Worm (Caenorhabditis elegans) whole organism, L3 larva: Measurements from ENCODE around the gene faah-1.

ENCODE experiments used
- R02D3.7 ChIP-seq: fragments of 150-350 bp; optimal IDR thresholded peaks from 2 replicates; lab custom pipeline; 2014; ENCODE audit warnings: missing biosample characterization, missing genetic modification characterization
- ZK546.5 ChIP-seq: sonication (generic microtip); optimal IDR thresholded peaks from 2 replicates; lab custom pipeline; 2017; ENCODE audit warnings: missing biosample characterization, missing genetic modification characterization
- ceh-16 ChIP-seq: sonication (generic microtip); optimal IDR thresholded peaks from 2 replicates; lab custom pipeline; 2017; ENCODE audit warnings: missing biosample characterization, missing genetic modification characterization
- ceh-28 ChIP-seq: fragments of 150-350 bp; optimal IDR thresholded peaks from 2 replicates; lab custom pipeline; 2014; ENCODE audit warnings: missing biosample characterization, missing genetic modification reagents, missing genetic modification characterization
- ceh-82 ChIP-seq: fragments of 150-350 bp; optimal IDR thresholded peaks from 2 replicates; lab custom pipeline; 2014; ENCODE audit warnings: missing biosample characterization, missing genetic modification characterization
- ceh-9 ChIP-seq: sonication (generic microtip); optimal IDR thresholded peaks from 2 replicates; lab custom pipeline; 2018; ENCODE audit warnings: missing biosample characterization, missing genetic modification characterization
- egl-5 ChIP-seq: fragments of 150-350 bp; optimal IDR thresholded peaks from 2 replicates; lab custom pipeline; 2017; ENCODE audit warnings: missing biosample characterization, missing genetic modification reagents, missing genetic modification characterization, inconsistent platforms
- elt-1 ChIP-seq: fragments of 150-350 bp; optimal IDR thresholded peaks from 2 replicates; lab custom pipeline; 2014; ENCODE audit warnings: missing biosample characterization, missing genetic modification characterization
- elt-2 ChIP-seq: sonication (generic microtip); optimal IDR thresholded peaks from 2 replicates; lab custom pipeline; 2016; ENCODE audit warnings: missing genetic modification reagents, mild to moderate bottlenecking, missing genetic modification characterization, missing compliant biosample characterization
- elt-3 ChIP-seq, 3 experiments: fragments of 150-350 bp in 1 of 3; sonication (generic microtip) in 2 of 3; optimal IDR thresholded peaks; 2 replicates in 2 of 3; 4 replicates in 1 of 3; lab custom pipeline; 2014 to 2017; ENCODE audit warnings: missing biosample characterization in 3 of 3, missing genetic modification characterization in 3 of 3
- fkh-10 ChIP-seq: sonication (generic microtip); optimal IDR thresholded peaks from 2 replicates; lab custom pipeline; 2017; ENCODE audit warnings: missing biosample characterization, missing genetic modification reagents, missing genetic modification characterization
- fos-1 ChIP-seq: fragments of 150-350 bp; optimal IDR thresholded peaks from 2 replicates; lab custom pipeline; 2014; ENCODE audit warnings: missing biosample characterization, missing genetic modification characterization
- jun-1 ChIP-seq: fragments of 150-350 bp; optimal IDR thresholded peaks from 2 replicates; lab custom pipeline; 2014; ENCODE audit warnings: missing biosample characterization, missing genetic modification reagents, missing genetic modification characterization
- lsy-12 ChIP-seq: sonication (generic microtip); optimal IDR thresholded peaks from 2 replicates; lab custom pipeline; 2016; ENCODE audit warnings: mild to moderate bottlenecking, missing genetic modification characterization, missing compliant biosample characterization
- mdl-1 ChIP-seq: fragments of 150-350 bp; optimal IDR thresholded peaks from 2 replicates; lab custom pipeline; 2014; ENCODE audit warnings: missing biosample characterization, missing genetic modification characterization
- nfya-1 ChIP-seq: sonication (generic microtip); optimal IDR thresholded peaks from 2 replicates; lab custom pipeline; 2017; ENCODE audit warnings: missing genetic modification characterization, mild to moderate bottlenecking, missing compliant biosample characterization, antibody characterized with exemption, moderate library complexity; ENCODE audit not compliant: insufficient read depth
- nhr-11 ChIP-seq: fragments of 150-350 bp; optimal IDR thresholded peaks from 2 replicates; lab custom pipeline; 2014; ENCODE audit warnings: missing biosample characterization, missing genetic modification characterization
- nhr-23 ChIP-seq: fragments of 150-350 bp; optimal IDR thresholded peaks from 2 replicates; lab custom pipeline; 2014; ENCODE audit warnings: missing biosample characterization, missing genetic modification reagents, missing genetic modification characterization
- nhr-237 ChIP-seq: fragments of 150-350 bp; optimal IDR thresholded peaks from 2 replicates; lab custom pipeline; 2014; ENCODE audit warnings: missing biosample characterization, missing genetic modification characterization
- nhr-25 ChIP-seq: sonication (generic microtip); optimal IDR thresholded peaks from 2 replicates; lab custom pipeline; 2017; ENCODE audit warnings: missing biosample characterization, missing genetic modification characterization
- nhr-43 ChIP-seq: sonication (generic microtip); optimal IDR thresholded peaks from 2 replicates; lab custom pipeline; 2016; ENCODE audit warnings: mild to moderate bottlenecking, missing genetic modification characterization, missing compliant biosample characterization; ENCODE audit not compliant: poor library complexity, severe bottlenecking
- nhr-77 ChIP-seq: fragments of 150-350 bp; optimal IDR thresholded peaks from 2 replicates; lab custom pipeline; 2014; ENCODE audit warnings: missing biosample characterization, missing genetic modification characterization
- pha-4 ChIP-seq: fragments of 150-350 bp; optimal IDR thresholded peaks from 2 replicates; lab custom pipeline; 2014; ENCODE audit warnings: missing biosample characterization, missing genetic modification reagents, missing genetic modification characterization
- pqm-1 ChIP-seq: fragments of 150-350 bp; optimal IDR thresholded peaks from 2 replicates; lab custom pipeline; 2017; ENCODE audit warnings: missing biosample characterization, missing genetic modification characterization, inconsistent platforms
- sea-2 ChIP-seq: fragments of 150-350 bp; sonication (generic microtip); optimal IDR thresholded peaks from 4 replicates; lab custom pipeline; 2014; ENCODE audit warnings: missing biosample characterization, missing genetic modification reagents, missing genetic modification characterization
- snpc-4 ChIP-seq: fragments of 150-350 bp; optimal IDR thresholded peaks from 2 replicates; lab custom pipeline; 2014; ENCODE audit warnings: missing biosample characterization, missing genetic modification characterization
- unc-39 ChIP-seq: sonication (generic microtip); optimal IDR thresholded peaks from 4 replicates; lab custom pipeline; 2017; ENCODE audit warnings: missing biosample characterization, missing genetic modification characterization
- unc-62 ChIP-seq: fragments of 150-350 bp; sonication (generic microtip); optimal IDR thresholded peaks from 4 replicates; lab custom pipeline; 2014; ENCODE audit warnings: missing biosample characterization, missing genetic modification reagents, missing genetic modification characterization
- ztf-11 ChIP-seq: fragments of 150-350 bp; optimal IDR thresholded peaks from 2 replicates; lab custom pipeline; 2014; ENCODE audit warnings: missing biosample characterization, missing genetic modification characterization
- ztf-4 ChIP-seq: fragments of 150-350 bp; optimal IDR thresholded peaks from 2 replicates; lab custom pipeline; 2014; ENCODE audit warnings: missing biosample characterization, missing genetic modification characterization

Gene faah-1

ce11 chrIV:8170264-8170663, 11.1 kb downstream of the faah-1 start:
- TF ChIP-seq sea-2 (GFP tag; lab: Kevin White, UChicago) (no peak), nhr-23 (tag; lab: Kevin White, UChicago) (peak; percentile 90), elt-1 (tag; lab: Kevin White, UChicago) (no peak), unc-39 (tag; lab: Kevin White, UChicago) (no peak), ceh-28 (tag; lab: Kevin White, UChicago) (peak; percentile 62), unc-62 (GFP tag; lab: Kevin White, UChicago) (no peak), lsy-12 (tag; lab: Kevin White, UChicago) (no peak), ceh-16 (tag; lab: Kevin White, UChicago) (no peak), nhr-77 (tag; lab: Kevin White, UChicago) (no peak), jun-1 (tag; lab: Kevin White, UChicago) (no peak), ztf-4 (no peak), elt-3 (tag; optimal IDR thresholded peaks at IDR 0.05; lab: Kevin White, UChicago) (no peak), ceh-9 (no peak), pha-4 (tag; lab: Kevin White, UChicago) (peak; percentile 89), ceh-82 (no peak), nhr-25 (tag; lab: Kevin White, UChicago) (peak; percentile 79), snpc-4 (tag; lab: Kevin White, UChicago) (no peak), pqm-1 (tag; lab: Kevin White, UChicago) (no peak), egl-5 (tag; lab: Kevin White, UChicago) (no peak), fkh-10 (GFP tag; lab: Kevin White, UChicago) (no peak), nhr-43 (tag; lab: Kevin White, UChicago) (no peak), nhr-237 (tag; lab: Kevin White, UChicago) (no peak), elt-2 (tag; lab: Kevin White, UChicago) (no peak), fos-1 (tag; lab: Kevin White, UChicago) (no peak), nhr-11 (tag; lab: Kevin White, UChicago) (no peak), ZK546.5 (tag; lab: Kevin White, UChicago) (no peak), ztf-11 (tag; lab: Kevin White, UChicago) (no peak)

- TF ChIP-seq nhr-25 (tag; lab: Kevin White, UChicago) = peak; percentile 21
- no peak for TF ChIP-seq fos-1 (tag; lab: Kevin White, UChicago)
Observed at ce11 chrIV:8171376-8171775, 12.2 kb downstream of the faah-1 start.

- no peak for TF ChIP-seq jun-1 (tag; lab: Kevin White, UChicago)
- no peak for TF ChIP-seq nfya-1 (tag; lab: Kevin White, UChicago)
- no peak for TF ChIP-seq mdl-1 (tag; lab: Kevin White, UChicago)
Observed at ce11 chrIV:8173610-8174009, 14.4 kb downstream of the faah-1 start.

DNA sequence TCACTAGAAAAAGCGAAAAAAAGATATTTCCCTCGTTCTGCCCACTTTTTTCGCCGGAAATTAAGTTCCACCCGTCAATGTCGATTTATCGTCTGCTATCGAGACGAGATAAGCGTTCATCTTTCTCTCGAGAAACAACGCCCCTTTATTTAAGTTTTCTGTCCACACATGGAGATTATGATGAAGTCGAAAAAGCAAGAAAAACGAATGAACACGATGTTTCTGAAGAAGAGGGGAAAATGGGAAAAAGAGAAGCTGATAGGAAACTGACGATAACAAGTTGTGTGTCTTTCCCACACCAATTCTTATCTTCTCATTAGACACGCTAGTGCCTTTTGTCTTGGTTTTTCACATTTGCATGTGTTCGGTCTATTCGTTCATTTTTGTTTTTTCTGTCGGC, 15.6 kb downstream of the faah-1 start:
- TF ChIP-seq R02D3.7 (tag; lab: Kevin White, UChicago) = no peak
- peak; percentile 41 for TF ChIP-seq pqm-1 (tag; lab: Kevin White, UChicago)
- TF ChIP-seq elt-2 (tag; lab: Kevin White, UChicago) = peak; percentile 80
- TF ChIP-seq, all 47 proteins: peak for 2

- TF ChIP-seq elt-1 (tag; lab: Kevin White, UChicago) (peak; percentile 82), fos-1 (tag; lab: Kevin White, UChicago) (no peak)
Observed at ce11 chrIV:8175686-8176532, 16.7 kb downstream of the faah-1 start, which contains the start of gene pct-1. pct-1 (plus strand) TSS chrIV:8176482.

DNA sequence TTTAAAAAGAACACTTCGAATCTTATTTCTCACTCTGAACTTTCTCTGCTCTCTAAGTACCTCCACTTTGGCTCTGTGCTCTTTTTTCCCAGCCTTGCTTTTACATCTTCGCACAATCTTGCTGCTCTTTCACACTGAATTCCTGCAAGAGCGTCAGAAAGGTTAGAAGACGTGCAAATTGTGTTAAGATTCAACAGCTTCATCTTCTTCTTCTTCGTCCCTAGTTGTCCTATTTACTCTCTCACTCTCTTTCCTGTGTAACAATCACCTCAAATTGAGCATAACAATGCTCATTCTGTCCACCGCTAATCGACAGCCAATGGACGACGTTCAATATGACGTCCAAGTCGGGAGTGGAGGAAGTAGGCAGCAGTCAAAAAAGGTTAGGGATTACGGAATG, 22.2 kb downstream of the faah-1 start:
- TF ChIP-seq nfya-1 (tag; lab: Kevin White, UChicago) (peak; percentile 27), fkh-10 (GFP tag; lab: Kevin White, UChicago) (peak; percentile 80), mdl-1 (tag; lab: Kevin White, UChicago) (no peak)
- TF ChIP-seq, all 47 proteins: peak for 2
